Worm (Caenorhabditis elegans) whole organism, L4/young adult: ENCODE results near the gene tgn-38.

ENCODE experiments used
- dao-5 ChIP-seq: sonication (generic microtip); optimal IDR thresholded peaks from 2 replicates; lab custom pipeline; 2016; ENCODE audit warnings: missing genotype, missing genetic modification characterization, moderate library complexity, missing compliant biosample characterization
- him-1 ChIP-seq: sonication (generic microtip); optimal IDR thresholded peaks from 2 replicates; lab custom pipeline; 2016; ENCODE audit warnings: missing genotype, missing genetic modification reagents, missing genetic modification characterization, missing compliant biosample characterization

ce11 chrIV:11986407-11986806 is 42.6 kb downstream of the tgn-38 start:
- no peak for TF ChIP-seq him-1 (tag; lab: Kevin White, UChicago)
- no peak for TF ChIP-seq dao-5 (tag; lab: Kevin White, UChicago)
